Worm (Caenorhabditis elegans): ENCODE data around the gene rrp-1.
"Not testable (repeated sequence)": the region's sequence is repeated elsewhere in the genome, so short reads cannot be mapped to it uniquely, and the experiment has no call there.

Gene rrp-1

ce11 chrIV:9982226-9982794 lies at the start of gene rrp-1:
rrp-1 (minus strand) TSS chrIV:9982276.
- no peak for TF ChIP-seq mdt-29 (GFP tag; IDR thresholded peaks at IDR 0.05)
- TF ChIP-seq hlh-30 (tag; optimal IDR thresholded peaks at IDR 0.05; ENCODE audit: insufficient read depth), result no peak
- no peak for TF ChIP-seq jun-1 (tag; optimal IDR thresholded peaks at IDR 0.05)
- peak; percentile 79 for TF ChIP-seq lin-38 (GFP tag; IDR thresholded peaks at IDR 0.05)
- no peak for TF ChIP-seq nhr-42 (GFP tag; IDR thresholded peaks at IDR 0.05)

- TF ChIP-seq F44E2.7 (GFP tag; IDR thresholded peaks at IDR 0.05); F26F4.8 (GFP tag; conservative IDR thresholded peaks at IDR 0.05); daf-12 (tag; optimal IDR thresholded peaks at IDR 0.05): not testable (repeated sequence)
These were observed 46.7 kb upstream of the rrp-1 start, which contains the start of the genes F44D12.16 and msd-2 for ce11 chrIV:10028779-10029178. F44D12.16 (plus strand) TSS chrIV:10029079. msd-2 (plus strand) TSS chrIV:10029083.

- TF ChIP-seq php-3 (GFP tag; IDR thresholded peaks at IDR 0.05), result no peak
- TF ChIP-seq zag-1 (tag; optimal IDR thresholded peaks at IDR 0.05), result no peak
- no peak for TF ChIP-seq nhr-41 (GFP tag; IDR thresholded peaks at IDR 0.05)
- no peak for TF ChIP-seq ceh-28 (tag; optimal IDR thresholded peaks at IDR 0.05)
- no peak for TF ChIP-seq daf-19 (GFP tag; conservative IDR thresholded peaks at IDR 0.05)
These were observed 45.5 kb upstream of the rrp-1 start, which contains the start of gene gipc-2 for ce11 chrIV:10027566-10027965. gipc-2 (minus strand) TSS chrIV:10027666.

ce11 chrIV:10026129-10026528 lies 44.1 kb upstream of the rrp-1 start:
- TF ChIP-seq F44E2.7 (GFP tag; IDR thresholded peaks at IDR 0.05) (no peak), unc-39 (tag; optimal IDR thresholded peaks at IDR 0.05) (no peak), spr-3 (GFP tag; optimal IDR thresholded peaks at IDR 0.05) (no peak), ZK546.5 (tag; optimal IDR thresholded peaks at IDR 0.05) (no peak), hlh-11 (tag; optimal IDR thresholded peaks at IDR 0.05) (no peak), mdl-1 (tag; optimal IDR thresholded peaks at IDR 0.05) (no peak), egl-43 (GFP tag; IDR thresholded peaks at IDR 0.05) (no peak), nhr-25 (tag; optimal IDR thresholded peaks at IDR 0.05; ENCODE audit: borderline replicate concordance, insufficient read depth) (no peak), ceh-32 (tag; optimal IDR thresholded peaks at IDR 0.05; ENCODE audit: poor library complexity) (no peak), ceh-44 (GFP tag; IDR thresholded peaks at IDR 0.05) (no peak), hif-1 (tag; optimal IDR thresholded peaks at IDR 0.05) (no peak), Y105C5A.15 (GFP tag; IDR thresholded peaks at IDR 0.05) (no peak), aha-1 (tag) (no peak), ztf-11 (tag; optimal IDR thresholded peaks at IDR 0.05) (no peak), ctbp-1 (GFP tag; IDR thresholded peaks at IDR 0.05) (no peak)

- no peak for TF ChIP-seq zip-2 (tag; optimal IDR thresholded peaks at IDR 0.05)
- TF ChIP-seq lsy-2 (tag; optimal IDR thresholded peaks at IDR 0.05), result no peak
- no peak for TF ChIP-seq snpc-1.2 (GFP tag; IDR thresholded peaks at IDR 0.05)
- no peak for TF ChIP-seq ceh-28 (tag; optimal IDR thresholded peaks at IDR 0.05)
- no peak for TF ChIP-seq unc-130 (GFP tag; optimal IDR thresholded peaks at IDR 0.05)
- TF ChIP-seq ztf-11 (tag; optimal IDR thresholded peaks at IDR 0.05), result no peak
- TF ChIP-seq daf-19 (GFP tag; conservative IDR thresholded peaks at IDR 0.05), result no peak
- no peak for TF ChIP-seq madf-9 (GFP tag; conservative IDR thresholded peaks at IDR 0.05)
- no peak for TF ChIP-seq ZK337.2 (GFP tag; IDR thresholded peaks at IDR 0.05)
- TF ChIP-seq mes-2 (tag; optimal IDR thresholded peaks at IDR 0.05; ENCODE audit: poor library complexity, severe bottlenecking), result no peak
- no peak for TF ChIP-seq zag-1 (tag; optimal IDR thresholded peaks at IDR 0.05)
- TF ChIP-seq egl-27 (tag; optimal IDR thresholded peaks at IDR 0.05), result no peak
- TF ChIP-seq zip-11 (GFP tag; IDR thresholded peaks at IDR 0.05), result no peak
- no peak for TF ChIP-seq T20F7.1 (GFP tag; optimal IDR thresholded peaks at IDR 0.05)
These were observed 40.9 kb upstream of the rrp-1 start, which contains the start of gene F44D12.8 for ce11 chrIV:10022991-10023390. F44D12.8 (plus strand) TSS chrIV:10023291.
